Worm (Caenorhabditis elegans) whole organism, L3 larva: Measurements from ENCODE around the gene C10F3.7.

Source experiments
- R02D3.7 ChIP-seq: fragments of 150-350 bp; optimal IDR thresholded peaks from 2 replicates; lab custom pipeline; 2014; ENCODE audit warnings: missing biosample characterization, missing genetic modification characterization
- ZK546.5 ChIP-seq: sonication (generic microtip); optimal IDR thresholded peaks from 2 replicates; lab custom pipeline; 2017; ENCODE audit warnings: missing biosample characterization, missing genetic modification characterization
- aly-2 ChIP-seq: fragments of 150-350 bp; optimal IDR thresholded peaks from 2 replicates; lab custom pipeline; 2014; ENCODE audit warnings: missing biosample characterization, missing genetic modification characterization
- ama-1 ChIP-seq: fragments of 150-350 bp; optimal IDR thresholded peaks from 2 replicates; lab custom pipeline; 2018
- ceh-16 ChIP-seq: sonication (generic microtip); optimal IDR thresholded peaks from 2 replicates; lab custom pipeline; 2017; ENCODE audit warnings: missing biosample characterization, missing genetic modification characterization
- ceh-28 ChIP-seq: fragments of 150-350 bp; optimal IDR thresholded peaks from 2 replicates; lab custom pipeline; 2014; ENCODE audit warnings: missing biosample characterization, missing genetic modification reagents, missing genetic modification characterization
- ceh-82 ChIP-seq: fragments of 150-350 bp; optimal IDR thresholded peaks from 2 replicates; lab custom pipeline; 2014; ENCODE audit warnings: missing biosample characterization, missing genetic modification characterization
- ceh-9 ChIP-seq: sonication (generic microtip); optimal IDR thresholded peaks from 2 replicates; lab custom pipeline; 2018; ENCODE audit warnings: missing biosample characterization, missing genetic modification characterization
- daf-12 ChIP-seq: fragments of 150-350 bp; optimal IDR thresholded peaks from 2 replicates; lab custom pipeline; 2014; ENCODE audit warnings: missing biosample characterization, missing genetic modification reagents, missing genetic modification characterization
- egl-27 ChIP-seq: sonication (generic microtip); optimal IDR thresholded peaks from 4 replicates; lab custom pipeline; 2017; ENCODE audit warnings: missing biosample characterization, missing genetic modification reagents, missing genetic modification characterization
- egl-5 ChIP-seq: fragments of 150-350 bp; optimal IDR thresholded peaks from 2 replicates; lab custom pipeline; 2017; ENCODE audit warnings: missing biosample characterization, missing genetic modification reagents, missing genetic modification characterization, inconsistent platforms
- elt-1 ChIP-seq: fragments of 150-350 bp; optimal IDR thresholded peaks from 2 replicates; lab custom pipeline; 2014; ENCODE audit warnings: missing biosample characterization, missing genetic modification characterization
- elt-2 ChIP-seq: sonication (generic microtip); optimal IDR thresholded peaks from 2 replicates; lab custom pipeline; 2016; ENCODE audit warnings: missing genetic modification reagents, mild to moderate bottlenecking, missing genetic modification characterization, missing compliant biosample characterization
- elt-3 ChIP-seq, 3 experiments: fragments of 150-350 bp in 1 of 3; sonication (generic microtip) in 2 of 3; optimal IDR thresholded peaks; 2 replicates in 2 of 3; 4 replicates in 1 of 3; lab custom pipeline; 2014 to 2017; ENCODE audit warnings: missing biosample characterization in 3 of 3, missing genetic modification characterization in 3 of 3
- eor-1 ChIP-seq, 2 experiments: fragments of 150-350 bp; optimal IDR thresholded peaks; 2 replicates each; lab custom pipeline; 2014 to 2018; ENCODE audit warnings: missing biosample characterization in 2 of 2, missing genetic modification characterization in 2 of 2
- fkh-10 ChIP-seq: sonication (generic microtip); optimal IDR thresholded peaks from 2 replicates; lab custom pipeline; 2017; ENCODE audit warnings: missing biosample characterization, missing genetic modification reagents, missing genetic modification characterization
- fkh-2 ChIP-seq: fragments of 150-350 bp; optimal IDR thresholded peaks from 2 replicates; lab custom pipeline; 2014; ENCODE audit warnings: missing biosample characterization, missing genetic modification reagents, missing genetic modification characterization
- fos-1 ChIP-seq: fragments of 150-350 bp; optimal IDR thresholded peaks from 2 replicates; lab custom pipeline; 2014; ENCODE audit warnings: missing biosample characterization, missing genetic modification characterization
- hmg-11 ChIP-seq: sonication (generic microtip); optimal IDR thresholded peaks from 2 replicates; lab custom pipeline; 2016; ENCODE audit warnings: missing genetic modification characterization, missing compliant biosample characterization
- jun-1 ChIP-seq: fragments of 150-350 bp; optimal IDR thresholded peaks from 2 replicates; lab custom pipeline; 2014; ENCODE audit warnings: missing biosample characterization, missing genetic modification reagents, missing genetic modification characterization
- lin-15B ChIP-seq: fragments of 150-350 bp; optimal IDR thresholded peaks from 2 replicates; lab custom pipeline; 2014; ENCODE audit warnings: missing biosample characterization, missing genetic modification characterization
- lin-39 ChIP-seq: fragments of 150-350 bp; optimal IDR thresholded peaks from 2 replicates; lab custom pipeline; 2018; ENCODE audit warnings: missing biosample characterization, missing genetic modification reagents, missing genetic modification characterization
- lsy-12 ChIP-seq: sonication (generic microtip); optimal IDR thresholded peaks from 2 replicates; lab custom pipeline; 2016; ENCODE audit warnings: mild to moderate bottlenecking, missing genetic modification characterization, missing compliant biosample characterization
- mdl-1 ChIP-seq: fragments of 150-350 bp; optimal IDR thresholded peaks from 2 replicates; lab custom pipeline; 2014; ENCODE audit warnings: missing biosample characterization, missing genetic modification characterization
- mml-1 ChIP-seq: fragments of 150-350 bp; sonication (generic microtip); optimal IDR thresholded peaks from 3 replicates; lab custom pipeline; 2014; ENCODE audit warnings: missing biosample characterization, missing genetic modification characterization
- nfya-1 ChIP-seq: sonication (generic microtip); optimal IDR thresholded peaks from 2 replicates; lab custom pipeline; 2017; ENCODE audit warnings: missing genetic modification characterization, mild to moderate bottlenecking, missing compliant biosample characterization, antibody characterized with exemption, moderate library complexity; ENCODE audit not compliant: insufficient read depth
- nhr-11 ChIP-seq: fragments of 150-350 bp; optimal IDR thresholded peaks from 2 replicates; lab custom pipeline; 2014; ENCODE audit warnings: missing biosample characterization, missing genetic modification characterization
- nhr-12 ChIP-seq: fragments of 150-350 bp; optimal IDR thresholded peaks from 2 replicates; lab custom pipeline; 2014; ENCODE audit warnings: missing biosample characterization, missing genetic modification characterization
- nhr-23 ChIP-seq: fragments of 150-350 bp; optimal IDR thresholded peaks from 2 replicates; lab custom pipeline; 2014; ENCODE audit warnings: missing biosample characterization, missing genetic modification reagents, missing genetic modification characterization
- nhr-237 ChIP-seq: fragments of 150-350 bp; optimal IDR thresholded peaks from 2 replicates; lab custom pipeline; 2014; ENCODE audit warnings: missing biosample characterization, missing genetic modification characterization
- nhr-25 ChIP-seq: sonication (generic microtip); optimal IDR thresholded peaks from 2 replicates; lab custom pipeline; 2017; ENCODE audit warnings: missing biosample characterization, missing genetic modification characterization
- nhr-28 ChIP-seq: fragments of 150-350 bp; optimal IDR thresholded peaks from 2 replicates; lab custom pipeline; 2014; ENCODE audit warnings: missing biosample characterization, missing genetic modification characterization
- nhr-43 ChIP-seq: sonication (generic microtip); optimal IDR thresholded peaks from 2 replicates; lab custom pipeline; 2016; ENCODE audit warnings: mild to moderate bottlenecking, missing genetic modification characterization, missing compliant biosample characterization; ENCODE audit not compliant: poor library complexity, severe bottlenecking
- nhr-67 ChIP-seq: fragments of 150-350 bp; optimal IDR thresholded peaks from 2 replicates; lab custom pipeline; 2014; ENCODE audit warnings: missing biosample characterization, missing genetic modification characterization
- nhr-76 ChIP-seq: fragments of 150-350 bp; sonication (generic microtip); optimal IDR thresholded peaks from 5 replicates; lab custom pipeline; 2014; ENCODE audit warnings: missing biosample characterization, missing genetic modification characterization
- nhr-77 ChIP-seq: fragments of 150-350 bp; optimal IDR thresholded peaks from 2 replicates; lab custom pipeline; 2014; ENCODE audit warnings: missing biosample characterization, missing genetic modification characterization
- pha-4 ChIP-seq: fragments of 150-350 bp; optimal IDR thresholded peaks from 2 replicates; lab custom pipeline; 2014; ENCODE audit warnings: missing biosample characterization, missing genetic modification reagents, missing genetic modification characterization
- pqm-1 ChIP-seq: fragments of 150-350 bp; optimal IDR thresholded peaks from 2 replicates; lab custom pipeline; 2017; ENCODE audit warnings: missing biosample characterization, missing genetic modification characterization, inconsistent platforms
- sea-2 ChIP-seq: fragments of 150-350 bp; sonication (generic microtip); optimal IDR thresholded peaks from 4 replicates; lab custom pipeline; 2014; ENCODE audit warnings: missing biosample characterization, missing genetic modification reagents, missing genetic modification characterization
- skn-1 ChIP-seq: fragments of 150-350 bp; optimal IDR thresholded peaks from 2 replicates; lab custom pipeline; 2014; ENCODE audit warnings: missing biosample characterization, missing genetic modification characterization
- snpc-4 ChIP-seq: fragments of 150-350 bp; optimal IDR thresholded peaks from 2 replicates; lab custom pipeline; 2014; ENCODE audit warnings: missing biosample characterization, missing genetic modification characterization
- tbx-2 ChIP-seq: sonication (generic microtip); optimal IDR thresholded peaks from 2 replicates; lab custom pipeline; 2016; ENCODE audit warnings: mild to moderate bottlenecking, missing genetic modification characterization, missing compliant biosample characterization
- unc-39 ChIP-seq: sonication (generic microtip); optimal IDR thresholded peaks from 4 replicates; lab custom pipeline; 2017; ENCODE audit warnings: missing biosample characterization, missing genetic modification characterization
- unc-62 ChIP-seq: fragments of 150-350 bp; sonication (generic microtip); optimal IDR thresholded peaks from 4 replicates; lab custom pipeline; 2014; ENCODE audit warnings: missing biosample characterization, missing genetic modification reagents, missing genetic modification characterization
- zag-1 ChIP-seq: fragments of 150-350 bp; optimal IDR thresholded peaks from 2 replicates; lab custom pipeline; 2014; ENCODE audit warnings: missing biosample characterization, missing genetic modification characterization
- ztf-11 ChIP-seq: fragments of 150-350 bp; optimal IDR thresholded peaks from 2 replicates; lab custom pipeline; 2014; ENCODE audit warnings: missing biosample characterization, missing genetic modification characterization
- ztf-4 ChIP-seq: fragments of 150-350 bp; optimal IDR thresholded peaks from 2 replicates; lab custom pipeline; 2014; ENCODE audit warnings: missing biosample characterization, missing genetic modification characterization

Gene C10F3.7

DNA sequence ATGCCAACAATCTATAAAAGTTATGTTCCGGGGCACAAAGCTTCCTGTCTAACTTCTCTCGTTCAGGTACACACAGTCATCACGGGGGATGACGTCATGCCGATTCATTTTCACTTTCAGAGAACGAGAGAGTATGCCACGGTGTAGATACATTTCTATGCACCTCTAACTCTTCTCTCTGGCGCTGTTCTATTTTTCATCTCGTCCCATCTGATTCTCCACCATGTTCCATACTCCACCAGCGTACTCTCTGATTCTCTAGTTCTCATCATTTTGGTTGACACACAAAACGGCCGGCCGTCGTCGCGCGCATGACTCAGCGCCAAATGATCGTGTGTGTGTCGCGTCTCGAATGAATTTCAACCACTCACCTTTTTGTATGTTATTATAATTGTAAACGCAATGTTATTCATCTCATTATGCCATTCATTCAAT lies 13.7 kb upstream of the C10F3.7 start:
- TF ChIP-seq jun-1 (tag; lab: Kevin White, UChicago), result peak; percentile 99
- TF ChIP-seq nhr-76 (tag; lab: Kevin White, UChicago), result peak; percentile 61
- TF ChIP-seq nhr-25 (tag; lab: Kevin White, UChicago), result peak; percentile 98
- peak; percentile 94 for TF ChIP-seq ceh-28 (tag; lab: Kevin White, UChicago)
- TF ChIP-seq pha-4 (tag; lab: Kevin White, UChicago), result peak; percentile 95
- TF ChIP-seq daf-12 (tag; lab: Kevin White, UChicago), result no peak
- TF ChIP-seq ama-1 (lab: Kevin White, UChicago), result peak; percentile 23
- TF ChIP-seq unc-39, result peak; percentile 21
- TF ChIP-seq snpc-4 (tag; lab: Kevin White, UChicago), result peak; percentile 61
- no peak for TF ChIP-seq nhr-237 (tag; lab: Kevin White, UChicago)
- no peak for TF ChIP-seq ceh-82 (tag; lab: Kevin White, UChicago)
- peak; percentile 91 for TF ChIP-seq skn-1
- no peak for TF ChIP-seq sea-2 (GFP tag; lab: Kevin White, UChicago)
- TF ChIP-seq ceh-9 (tag; lab: Kevin White, UChicago), result no peak
- peak; percentile 41 for TF ChIP-seq elt-1 (tag; lab: Kevin White, UChicago)
- peak; percentile 91 for TF ChIP-seq nfya-1 (tag; lab: Kevin White, UChicago)
- peak in 1 of 3 experiments; percentile 82 for TF ChIP-seq elt-3 (tag; optimal IDR thresholded peaks at IDR 0.05; lab: Kevin White, UChicago)
- no peak for TF ChIP-seq nhr-67 (tag; lab: Kevin White, UChicago)
- TF ChIP-seq zag-1 (tag; lab: Kevin White, UChicago), result no peak
- peak; percentile 89 for TF ChIP-seq tbx-2 (tag; lab: Kevin White, UChicago)
- TF ChIP-seq lin-39 (tag; lab: Kevin White, UChicago), result peak; percentile 93
- TF ChIP-seq R02D3.7 (tag; lab: Kevin White, UChicago), result peak; percentile 41
- TF ChIP-seq egl-27 (tag; lab: Kevin White, UChicago), result peak; percentile 96
- TF ChIP-seq nhr-28, result peak; percentile 20
- no peak for TF ChIP-seq nhr-12 (tag; lab: Kevin White, UChicago)
- TF ChIP-seq nhr-23 (tag; lab: Kevin White, UChicago), result peak; percentile 97
- peak; percentile 98 for TF ChIP-seq elt-2 (tag; lab: Kevin White, UChicago)
- peak; percentile 85 for TF ChIP-seq mdl-1 (tag; lab: Kevin White, UChicago)
- peak; percentile 94 for TF ChIP-seq lsy-12 (tag; lab: Kevin White, UChicago)
- peak; percentile 80 for TF ChIP-seq nhr-77 (tag; lab: Kevin White, UChicago)
- TF ChIP-seq fkh-10 (GFP tag; lab: Kevin White, UChicago), result no peak
- peak; percentile 73 for TF ChIP-seq egl-5 (tag; lab: Kevin White, UChicago)
- no peak for TF ChIP-seq fkh-2 (tag; lab: Kevin White, UChicago)
- TF ChIP-seq ceh-16, result no peak
- no peak for TF ChIP-seq aly-2 (tag; lab: Kevin White, UChicago)
- TF ChIP-seq ztf-11 (tag; lab: Kevin White, UChicago), result no peak
- TF ChIP-seq fos-1, result no peak
- TF ChIP-seq ztf-4 (tag; lab: Kevin White, UChicago), result peak; percentile 68
- peak; percentile 97 for TF ChIP-seq hmg-11
- peak; percentile 87 for TF ChIP-seq nhr-11 (tag; lab: Kevin White, UChicago)
- no peak for TF ChIP-seq mml-1 (tag; lab: Kevin White, UChicago)
- peak; percentile 72 for TF ChIP-seq unc-62 (GFP tag; lab: Kevin White, UChicago)
- peak; percentile 56 for TF ChIP-seq lin-15B (tag; lab: Kevin White, UChicago)
- TF ChIP-seq pqm-1, result peak; percentile 90
- TF ChIP-seq nhr-43 (tag; lab: Kevin White, UChicago), result peak; percentile 94
- TF ChIP-seq eor-1 (tag; optimal IDR thresholded peaks at IDR 0.05; lab: Kevin White, UChicago), result no peak
- no peak for TF ChIP-seq ZK546.5 (tag; lab: Kevin White, UChicago)
